Worm (Caenorhabditis elegans) whole organism, L2 larva: Measurements from ENCODE around the gene acer-1.

Experiments
- unc-39 ChIP-seq: fragments of 150-350 bp; optimal IDR thresholded peaks from 2 replicates; lab custom pipeline; 2014; ENCODE audit warnings: missing biosample characterization, missing genetic modification characterization
- zag-1 ChIP-seq: fragments of 150-350 bp; optimal IDR thresholded peaks from 2 replicates; lab custom pipeline; 2014; ENCODE audit warnings: missing biosample characterization, missing genetic modification characterization

- TF ChIP-seq zag-1 (tag; lab: Kevin White, UChicago) (no peak), unc-39 (tag; lab: Kevin White, UChicago) (no peak)
Observed at ce11 chrII:6889580-6889922, 649 bp downstream of the acer-1 start.
